Fruit fly (Drosophila melanogaster): ENCODE measurements around the gene D19A.

The D19A gene

dm6 chr3L:6218517-6219155 lies 29.7 kb upstream of the D19A start (continued):
- TF ChIP-seq bowl (GFP tag; IDR thresholded peaks at IDR 0.05) (no peak), CG13287 (GFP tag; IDR thresholded peaks at IDR 0.05; ENCODE audit: partially characterized antibody) (peak; percentile 68), cato (GFP tag; optimal IDR thresholded peaks at IDR 0.05; ENCODE audit: borderline replicate concordance) (no peak), onecut (GFP tag; IDR thresholded peaks at IDR 0.05) (peak; percentile 24; the same call in 1 of the 2 replicates), zen2 (GFP tag; IDR thresholded peaks at IDR 0.05; ENCODE audit: partially characterized antibody) (peak; percentile 55; the same call in 1 of the 3 replicates), YL-1 (GFP tag; optimal IDR thresholded peaks at IDR 0.05) (no peak), hth (optimal IDR thresholded peaks at IDR 0.05) (no peak), Opbp (GFP tag; IDR thresholded peaks at IDR 0.05; ENCODE audit: partially characterized antibody) (peak; percentile 47; the same call in 1 of the 3 replicates), pnt (GFP tag; optimal IDR thresholded peaks at IDR 0.05) (no peak), CG7745 (tag; optimal IDR thresholded peaks at IDR 0.05) (peak; percentile 29), CG17568 (GFP tag; optimal IDR thresholded peaks at IDR 0.05) (peak; percentile 58), h (optimal IDR thresholded peaks at IDR 0.05) (no peak), Kr (GFP tag; optimal IDR thresholded peaks at IDR 0.05) (no peak), Trl (optimal IDR thresholded peaks at IDR 0.05) (peak; percentile 70 to 72), Trl (GFP tag; optimal IDR thresholded peaks at IDR 0.05) (no peak), kay (GFP tag; optimal IDR thresholded peaks at IDR 0.05) (no peak), Hmr (GFP tag; optimal IDR thresholded peaks at IDR 0.05) (no peak), CG2875 (GFP tag; optimal IDR thresholded peaks at IDR 0.05) (peak; percentile 1), jigr1 (GFP tag; IDR thresholded peaks at IDR 0.05) (no peak), CG1603 (tag; optimal IDR thresholded peaks at IDR 0.05) (no peak), tgo (GFP tag; IDR thresholded peaks at IDR 0.05) (no peak), kah (GFP tag; optimal IDR thresholded peaks at IDR 0.05) (peak; percentile 29), gfzf (GFP tag; optimal IDR thresholded peaks at IDR 0.05) (no peak), CG3065 (GFP tag; optimal IDR thresholded peaks at IDR 0.05) (no peak), ewg (GFP tag; optimal IDR thresholded peaks at IDR 0.05) (no peak), CG18619 (GFP tag; optimal IDR thresholded peaks at IDR 0.05) (no peak), pfk (GFP tag; optimal IDR thresholded peaks at IDR 0.05) (peak; percentile 94), stwl (tag; optimal IDR thresholded peaks at IDR 0.05) (peak; percentile 3), Nf-YB (GFP tag; optimal IDR thresholded peaks at IDR 0.05) (no peak), CG2199 (GFP tag; IDR thresholded peaks at IDR 0.05) (peak; percentile 57; the same call in 1 of the 3 replicates), BtbVII (GFP tag; optimal IDR thresholded peaks at IDR 0.05) (peak; percentile 49), jumu (GFP tag; optimal IDR thresholded peaks at IDR 0.05) (no peak), Abd-B (GFP tag; optimal IDR thresholded peaks at IDR 0.05) (no peak), corto (GFP tag; optimal IDR thresholded peaks at IDR 0.05) (peak; percentile 1), CG9797 (GFP tag; optimal IDR thresholded peaks at IDR 0.05) (no peak), emc (GFP tag; optimal IDR thresholded peaks at IDR 0.05) (no peak), CG8944 (GFP tag; optimal IDR thresholded peaks at IDR 0.05) (no peak), CG5245 (GFP tag; optimal IDR thresholded peaks at IDR 0.05) (no peak), ato (GFP tag; IDR thresholded peaks at IDR 0.05; ENCODE audit: partially characterized antibody) (no peak), hkb (optimal IDR thresholded peaks at IDR 0.05) (no peak), hkb (GFP tag; IDR thresholded peaks at IDR 0.05) (peak; percentile 57; the same call in 1 of the 2 replicates), ac (GFP tag; optimal IDR thresholded peaks at IDR 0.05) (peak; percentile 32), Deaf1 (tag; optimal IDR thresholded peaks at IDR 0.05) (peak; percentile 96), Jarid2 (GFP tag; optimal IDR thresholded peaks at IDR 0.05) (peak; percentile 80), CG12769 (tag; optimal IDR thresholded peaks at IDR 0.05) (peak; percentile 21), nom (GFP tag; optimal IDR thresholded peaks at IDR 0.05) (peak; percentile 68), CG9876 (GFP tag; optimal IDR thresholded peaks at IDR 0.05) (no peak), Dll (GFP tag; IDR thresholded peaks at IDR 0.05; ENCODE audit: partially characterized antibody) (peak; percentile 57; the same call in 2 of the 4 replicates), insv (GFP tag; optimal IDR thresholded peaks at IDR 0.05) (peak in 1 of 2 experiments; percentile 4), CG10431 (GFP tag; optimal IDR thresholded peaks at IDR 0.05) (no peak)
